Worm (Caenorhabditis elegans): ENCODE results near the gene Y102E9.6.
A peak's percentile ranks its signal among the peaks of the same experiment; 100 is the strongest.

Y102E9.6 gene

DNA sequence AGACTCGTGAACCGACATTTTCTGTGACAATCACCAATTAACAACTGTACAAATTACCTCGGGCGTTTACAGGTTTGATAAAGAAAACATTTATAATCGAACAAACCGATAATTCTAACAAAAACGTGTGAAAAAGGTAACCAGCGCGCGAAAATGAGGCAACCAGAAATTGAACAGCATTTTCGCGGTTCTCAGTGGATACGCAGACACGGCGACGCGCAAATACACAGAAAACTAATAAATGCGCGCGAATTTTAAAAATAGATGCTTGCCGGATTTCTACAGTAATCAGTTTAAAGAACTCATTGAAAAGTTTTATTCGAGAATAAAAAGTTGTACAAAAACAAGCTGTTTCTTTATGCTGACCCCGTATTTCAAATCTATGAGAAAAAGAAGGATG, 26.5 kb downstream of the Y102E9.6 start, which contains the start of gene isw-1 (continued):
- TF ChIP-seq unc-62 (GFP tag; optimal IDR thresholded peaks at IDR 0.05) (no peak), F23B12.7 (tag; optimal IDR thresholded peaks at IDR 0.05; ENCODE audit: insufficient read depth) (peak; percentile 47), ceh-100 (GFP tag; IDR thresholded peaks at IDR 0.05) (no peak), F22D6.2 (tag; optimal IDR thresholded peaks at IDR 0.05) (no peak), sptf-2 (GFP tag; optimal IDR thresholded peaks at IDR 0.05) (no peak), dpff-1 (tag; optimal IDR thresholded peaks at IDR 0.05) (no peak), tbx-9 (tag; optimal IDR thresholded peaks at IDR 0.05; ENCODE audit: borderline replicate concordance) (no peak), F52B5.7 (tag; optimal IDR thresholded peaks at IDR 0.05) (no peak), bed-1 (GFP tag; IDR thresholded peaks at IDR 0.05) (no peak), nhr-27 (tag; optimal IDR thresholded peaks at IDR 0.05) (no peak), rec-8 (tag; optimal IDR thresholded peaks at IDR 0.05) (no peak), let-526 (GFP tag; IDR thresholded peaks at IDR 0.05) (no peak), ceh-79 (tag; optimal IDR thresholded peaks at IDR 0.05) (no peak), nfya-1 (tag; optimal IDR thresholded peaks at IDR 0.05; ENCODE audit: borderline replicate concordance, insufficient read depth) (no peak), attf-3 (GFP tag; conservative IDR thresholded peaks at IDR 0.05) (peak; percentile 80), K12H6.12 (tag; optimal IDR thresholded peaks at IDR 0.05) (no peak), lsl-1 (GFP tag; optimal IDR thresholded peaks at IDR 0.05) (peak; percentile 75), nfyb-1 (GFP tag; IDR thresholded peaks at IDR 0.05) (no peak), nhr-90 (tag; optimal IDR thresholded peaks at IDR 0.05) (no peak), ZK185.1 (tag; optimal IDR thresholded peaks at IDR 0.05; ENCODE audit: poor library complexity, severe bottlenecking) (peak; percentile 13), mel-28 (tag; optimal IDR thresholded peaks at IDR 0.05; ENCODE audit: borderline replicate concordance) (no peak), F57A8.1 (GFP tag; optimal IDR thresholded peaks at IDR 0.05) (no peak), Y79H2A.3 (GFP tag; conservative IDR thresholded peaks at IDR 0.05) (no peak), repo-1 (tag; optimal IDR thresholded peaks at IDR 0.05) (no peak), ztf-6 (GFP tag; IDR thresholded peaks at IDR 0.05) (no peak), ekl-4 (GFP tag; IDR thresholded peaks at IDR 0.05) (peak; percentile 78), unc-130 (GFP tag; optimal IDR thresholded peaks at IDR 0.05) (peak; percentile 63), B0019.2 (GFP tag; conservative IDR thresholded peaks at IDR 0.05) (peak; percentile 90), lin-35 (GFP tag; optimal IDR thresholded peaks at IDR 0.05) (peak in 2 of 3 experiments; percentile 76 to 92), ccch-3 (GFP tag; optimal IDR thresholded peaks at IDR 0.05) (no peak), F33H1.4 (GFP tag; IDR thresholded peaks at IDR 0.05) (peak; percentile 75), sea-2 (GFP tag; IDR thresholded peaks at IDR 0.05) (no peak), egl-18 (GFP tag; IDR thresholded peaks at IDR 0.05) (no peak), rcor-1 (GFP tag; IDR thresholded peaks at IDR 0.05) (peak; percentile 24; the same call in 1 of the 2 replicates), ztf-25 (GFP tag; IDR thresholded peaks at IDR 0.05) (no peak), ztf-28 (GFP tag; IDR thresholded peaks at IDR 0.05) (no peak), hmg-20 (GFP tag; IDR thresholded peaks at IDR 0.05) (no peak), ztf-22 (GFP tag; optimal IDR thresholded peaks at IDR 0.05) (no peak), him-1 (tag; optimal IDR thresholded peaks at IDR 0.05) (no peak), atf-7 (tag; optimal IDR thresholded peaks at IDR 0.05) (no peak), somi-1 (GFP tag; optimal IDR thresholded peaks at IDR 0.05) (no peak), aptf-3 (GFP tag; IDR thresholded peaks at IDR 0.05) (no peak), sdz-38 (tag; optimal IDR thresholded peaks at IDR 0.05) (no peak), akir-1 (GFP tag; optimal IDR thresholded peaks at IDR 0.05) (no peak), lin-54 (GFP tag; optimal IDR thresholded peaks at IDR 0.05) (peak; percentile 93), ztf-18 (tag; optimal IDR thresholded peaks at IDR 0.05) (peak; percentile 8), snpc-4 (GFP tag; optimal IDR thresholded peaks at IDR 0.05) (no peak), snpc-4 (tag; optimal IDR thresholded peaks at IDR 0.05) (no peak), ztf-3 (GFP tag; optimal IDR thresholded peaks at IDR 0.05) (no peak)

Measured in whole organism, young adult.